Worm (Caenorhabditis elegans) whole organism, early embryonic: Measurements from ENCODE around the gene ZK418.10.

Experiments used
- B0310.2 ChIP-seq: sonication (generic microtip); optimal IDR thresholded peaks from 2 replicates; lab custom pipeline; 2016; ENCODE audit warnings: mild to moderate bottlenecking, missing genetic modification characterization, missing compliant biosample characterization
- F13C5.2 ChIP-seq: sonication (generic microtip); optimal IDR thresholded peaks from 2 replicates; lab custom pipeline; 2017; ENCODE audit warnings: mild to moderate bottlenecking, missing genetic modification characterization, inconsistent platforms, missing compliant biosample characterization
- aly-1 ChIP-seq: sonication (generic microtip); optimal IDR thresholded peaks from 2 replicates; lab custom pipeline; 2016; ENCODE audit warnings: missing genetic modification characterization, missing compliant biosample characterization
- ama-1 ChIP-seq: fragments of 150-350 bp; optimal IDR thresholded peaks from 2 replicates; lab custom pipeline; 2014
- ceh-13 ChIP-seq: fragments of 200-800 bp; sonication (Bioruptor generic); optimal IDR thresholded peaks from 2 replicates; lab custom pipeline; 2018; ENCODE audit warnings: mild to moderate bottlenecking, missing genetic modification characterization, missing compliant biosample characterization
- ceh-36 ChIP-seq: sonication (generic microtip); optimal IDR thresholded peaks from 2 replicates; lab custom pipeline; 2016; ENCODE audit warnings: missing genetic modification characterization, inconsistent platforms, missing compliant biosample characterization
- ets-7 ChIP-seq: sonication (generic microtip); optimal IDR thresholded peaks from 2 replicates; lab custom pipeline; 2016; ENCODE audit warnings: missing genotype, missing genetic modification characterization, missing compliant biosample characterization
- flt-1 ChIP-seq: fragments of 200-800 bp; sonication (Bioruptor generic); IDR thresholded peaks from 2 replicates; pipeline ENCODE4 v1.3.6; 2022; ENCODE audit warnings: missing genetic modification characterization, missing compliant biosample characterization
- hmbx-1 ChIP-seq: sonication (generic microtip); optimal IDR thresholded peaks from 2 replicates; lab custom pipeline; 2016; ENCODE audit warnings: mild to moderate bottlenecking, missing genetic modification characterization, missing compliant biosample characterization
- hmg-4 ChIP-seq: fragments of 200-800 bp; sonication (Bioruptor generic); optimal IDR thresholded peaks from 2 replicates; lab custom pipeline; 2018; ENCODE audit warnings: mild to moderate bottlenecking, missing genetic modification characterization, missing compliant biosample characterization
- hnd-1 ChIP-seq: sonication (generic microtip); optimal IDR thresholded peaks from 2 replicates; lab custom pipeline; 2016; ENCODE audit warnings: missing genetic modification characterization, missing compliant biosample characterization
- scrt-1 ChIP-seq: fragments of 200-800 bp; sonication (Bioruptor generic); IDR thresholded peaks from 2 replicates; pipeline ENCODE4 v1.3.6; 2022; ENCODE audit warnings: missing genetic modification characterization, missing compliant biosample characterization
- tbx-11 ChIP-seq: fragments of 200-800 bp; sonication (Bioruptor generic); IDR thresholded peaks from 2 replicates; pipeline ENCODE4 v1.3.6; 2022; ENCODE audit warnings: missing genetic modification characterization, missing compliant biosample characterization
- tbx-37 ChIP-seq: fragments of 200-800 bp; sonication (Bioruptor generic); conservative IDR thresholded peaks from 2 replicates; pipeline ENCODE4 v1.3.6; 2022; ENCODE audit warnings: missing genetic modification reagents, missing genetic modification characterization, missing compliant biosample characterization

DNA sequence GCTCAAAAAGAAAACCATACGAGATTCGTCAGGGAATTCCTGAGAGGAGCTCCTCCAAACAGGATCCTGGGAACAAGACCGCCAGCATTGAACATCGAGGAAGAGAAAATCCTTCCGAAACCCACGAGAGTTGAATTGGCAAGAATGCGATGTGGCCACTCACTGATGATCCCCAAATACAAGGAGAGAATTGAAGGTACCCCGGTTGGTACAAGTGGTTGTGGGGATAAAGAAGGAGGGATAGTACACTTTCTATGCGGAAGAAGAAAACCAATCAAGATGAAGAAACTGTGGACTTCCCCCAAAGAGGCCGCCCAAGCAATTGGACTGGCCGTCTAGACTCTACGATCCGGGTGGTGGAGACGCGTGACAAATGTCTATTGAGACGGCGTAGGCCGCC, 27.4 kb downstream of the ZK418.10 start:
- TF ChIP-seq ama-1 (lab: Kevin White, UChicago) (no peak), ceh-13 (GFP tag; lab: Kevin White, UChicago) (no peak), tbx-11 (no peak), flt-1 (GFP tag; lab: Robert Waterston, UW) (no peak), hmbx-1 (no peak), ceh-36 (tag; lab: Kevin White, UChicago) (no peak), F13C5.2 (tag; lab: Kevin White, UChicago) (no peak), scrt-1 (GFP tag; lab: Robert Waterston, UW) (no peak), aly-1 (no peak), hnd-1 (no peak), B0310.2 (tag; lab: Kevin White, UChicago) (no peak), ets-7 (no peak), hmg-4 (GFP tag; lab: Kevin White, UChicago) (no peak), tbx-37 (GFP tag; lab: Robert Waterston, UW) (no peak)
